Worm (Caenorhabditis elegans) whole organism, L2 larva: ENCODE measurements around the gene tbb-2.

Source experiments
- C34F6.9 ChIP-seq: fragments of 150-350 bp; optimal IDR thresholded peaks from 2 replicates; lab custom pipeline; 2014; ENCODE audit warnings: missing biosample characterization, missing genetic modification characterization
- F13H6.1 ChIP-seq: sonication (generic microtip); optimal IDR thresholded peaks from 2 replicates; lab custom pipeline; 2016; ENCODE audit warnings: missing genetic modification characterization, missing compliant biosample characterization
- R02D3.7 ChIP-seq: fragments of 150-350 bp; optimal IDR thresholded peaks from 2 replicates; lab custom pipeline; 2014; ENCODE audit warnings: missing biosample characterization, missing genetic modification characterization
- Y55F3AM.14 ChIP-seq: fragments of 200-800 bp; sonication (Bioruptor generic); optimal IDR thresholded peaks from 2 replicates; lab custom pipeline; 2018; ENCODE audit warnings: mild to moderate bottlenecking, missing genetic modification characterization, missing compliant biosample characterization
- ZK546.5 ChIP-seq: sonication (generic microtip); optimal IDR thresholded peaks from 2 replicates; lab custom pipeline; 2017; ENCODE audit warnings: missing biosample characterization, missing genetic modification characterization
- alr-1 ChIP-seq: fragments of 150-350 bp; optimal IDR thresholded peaks from 2 replicates; lab custom pipeline; 2014; ENCODE audit warnings: missing biosample characterization, missing genetic modification characterization
- aly-2 ChIP-seq: fragments of 150-350 bp; optimal IDR thresholded peaks from 2 replicates; lab custom pipeline; 2014; ENCODE audit warnings: missing biosample characterization, missing genetic modification characterization
- ama-1 ChIP-seq: fragments of 150-350 bp; optimal IDR thresholded peaks from 2 replicates; lab custom pipeline; 2018; ENCODE audit warnings: inconsistent platforms
- blmp-1 ChIP-seq: sonication (generic microtip); optimal IDR thresholded peaks from 2 replicates; lab custom pipeline; 2017; ENCODE audit warnings: missing genetic modification characterization, mild to moderate bottlenecking, missing compliant biosample characterization, antibody characterized with exemption, moderate library complexity; ENCODE audit not compliant: insufficient read depth
- ceh-16 ChIP-seq: fragments of 150-350 bp; optimal IDR thresholded peaks from 2 replicates; lab custom pipeline; 2014; ENCODE audit warnings: missing biosample characterization, missing genetic modification characterization
- ceh-82 ChIP-seq: fragments of 150-350 bp; optimal IDR thresholded peaks from 2 replicates; lab custom pipeline; 2014; ENCODE audit warnings: missing biosample characterization, missing genetic modification characterization
- crh-2 ChIP-seq: sonication (generic microtip); optimal IDR thresholded peaks from 2 replicates; lab custom pipeline; 2017; ENCODE audit warnings: missing biosample characterization, missing genetic modification characterization
- dmd-4 ChIP-seq: sonication (generic microtip); optimal IDR thresholded peaks from 2 replicates; lab custom pipeline; 2017; ENCODE audit warnings: missing biosample characterization, missing genetic modification characterization
- egl-27 ChIP-seq: sonication (generic microtip); optimal IDR thresholded peaks from 3 replicates; lab custom pipeline; 2017; ENCODE audit warnings: missing biosample characterization, missing genetic modification reagents, missing genetic modification characterization
- elt-1 ChIP-seq: fragments of 150-350 bp; optimal IDR thresholded peaks from 2 replicates; lab custom pipeline; 2014; ENCODE audit warnings: missing biosample characterization, missing genetic modification characterization
- elt-3 ChIP-seq: sonication (generic microtip); optimal IDR thresholded peaks from 2 replicates; lab custom pipeline; 2017; ENCODE audit warnings: missing biosample characterization, missing genetic modification characterization
- fos-1 ChIP-seq: fragments of 150-350 bp; optimal IDR thresholded peaks from 2 replicates; lab custom pipeline; 2014; ENCODE audit warnings: missing biosample characterization, missing genetic modification characterization
- gmeb-1 ChIP-seq: fragments of 150-350 bp; optimal IDR thresholded peaks from 2 replicates; lab custom pipeline; 2014; ENCODE audit warnings: missing biosample characterization, missing genetic modification characterization
- lin-11 ChIP-seq: fragments of 150-350 bp; sonication (generic microtip); optimal IDR thresholded peaks from 2 replicates; lab custom pipeline; 2014; ENCODE audit warnings: missing biosample characterization, missing genetic modification characterization, inconsistent platforms, mixed read lengths
- lin-13 ChIP-seq: fragments of 150-350 bp; optimal IDR thresholded peaks from 2 replicates; lab custom pipeline; 2014; ENCODE audit warnings: missing biosample characterization, missing genetic modification reagents, missing genetic modification characterization
- lin-39 ChIP-seq: fragments of 150-350 bp; optimal IDR thresholded peaks from 2 replicates; lab custom pipeline; 2014; ENCODE audit warnings: missing biosample characterization, missing genetic modification reagents, missing genetic modification characterization
- lsy-2 ChIP-seq, 2 experiments: fragments of 150-350 bp in 1 of 2; sonication (generic microtip) in 1 of 2; optimal IDR thresholded peaks; 2 replicates each; lab custom pipeline; 2014 to 2017; ENCODE audit warnings: missing biosample characterization in 2 of 2, missing genetic modification characterization in 2 of 2
- mab-5 ChIP-seq: fragments of 150-350 bp; optimal IDR thresholded peaks from 2 replicates; lab custom pipeline; 2014; ENCODE audit warnings: missing biosample characterization, missing genetic modification characterization
- mbf-1 ChIP-seq: sonication (generic microtip); optimal IDR thresholded peaks from 2 replicates; lab custom pipeline; 2017; ENCODE audit warnings: missing biosample characterization, missing genetic modification characterization
- mdl-1 ChIP-seq, 2 experiments: fragments of 150-350 bp in 1 of 2; sonication (generic microtip) in 1 of 2; optimal IDR thresholded peaks; 2 replicates each; lab custom pipeline; 2017; ENCODE audit warnings: missing biosample characterization in 2 of 2, missing genetic modification characterization in 2 of 2
- nhr-10 ChIP-seq: sonication (generic microtip); optimal IDR thresholded peaks from 2 replicates; lab custom pipeline; 2017; ENCODE audit warnings: missing biosample characterization, missing genetic modification characterization
- nhr-11 ChIP-seq: fragments of 150-350 bp; optimal IDR thresholded peaks from 2 replicates; lab custom pipeline; 2014; ENCODE audit warnings: missing biosample characterization, missing genetic modification characterization
- nhr-12 ChIP-seq: fragments of 150-350 bp; optimal IDR thresholded peaks from 2 replicates; lab custom pipeline; 2014; ENCODE audit warnings: missing biosample characterization, missing genetic modification characterization
- nhr-129 ChIP-seq: fragments of 150-350 bp; optimal IDR thresholded peaks from 2 replicates; lab custom pipeline; 2014; ENCODE audit warnings: missing biosample characterization, missing genetic modification characterization
- nhr-21 ChIP-seq: fragments of 150-350 bp; optimal IDR thresholded peaks from 2 replicates; lab custom pipeline; 2014; ENCODE audit warnings: missing biosample characterization, missing genetic modification characterization
- nhr-23 ChIP-seq: fragments of 150-350 bp; optimal IDR thresholded peaks from 2 replicates; lab custom pipeline; 2014; ENCODE audit warnings: missing biosample characterization, missing genetic modification reagents, missing genetic modification characterization
- nhr-237 ChIP-seq: fragments of 150-350 bp; optimal IDR thresholded peaks from 2 replicates; lab custom pipeline; 2014; ENCODE audit warnings: missing biosample characterization, missing genetic modification characterization
- nhr-25 ChIP-seq: fragments of 150-350 bp; sonication (generic microtip); optimal IDR thresholded peaks from 3 replicates; lab custom pipeline; 2014; ENCODE audit warnings: missing biosample characterization, missing genetic modification characterization
- nhr-6 ChIP-seq: fragments of 150-350 bp; optimal IDR thresholded peaks from 2 replicates; lab custom pipeline; 2014; ENCODE audit warnings: missing biosample characterization, missing genetic modification characterization
- nhr-77 ChIP-seq: fragments of 150-350 bp; optimal IDR thresholded peaks from 2 replicates; lab custom pipeline; 2014; ENCODE audit warnings: missing biosample characterization, missing genetic modification characterization
- peb-1 ChIP-seq: fragments of 150-350 bp; optimal IDR thresholded peaks from 2 replicates; lab custom pipeline; 2014; ENCODE audit warnings: missing biosample characterization, missing genetic modification characterization
- sem-4 ChIP-seq: fragments of 150-350 bp; optimal IDR thresholded peaks from 2 replicates; lab custom pipeline; 2014; ENCODE audit warnings: missing biosample characterization, missing genetic modification reagents, missing genetic modification characterization
- skn-1 ChIP-seq: sonication (generic microtip); optimal IDR thresholded peaks from 2 replicates; lab custom pipeline; 2017; ENCODE audit warnings: missing biosample characterization, missing genetic modification characterization
- sma-3 ChIP-seq: sonication (generic microtip); optimal IDR thresholded peaks from 2 replicates; lab custom pipeline; 2016; ENCODE audit warnings: missing genetic modification reagents, missing genetic modification characterization, missing compliant biosample characterization
- sma-9 ChIP-seq, 2 experiments: fragments of 150-350 bp in 1 of 2; sonication (generic microtip) in 1 of 2; optimal IDR thresholded peaks; 2 replicates each; lab custom pipeline; 2014 to 2016; ENCODE audit warnings: missing genetic modification characterization in 2 of 2, mild to moderate bottlenecking in 1 of 2, missing biosample characterization in 1 of 2, missing compliant biosample characterization in 1 of 2, missing genetic modification reagents in 1 of 2, moderate library complexity in 1 of 2
- snpc-4 ChIP-seq: fragments of 150-350 bp; optimal IDR thresholded peaks from 2 replicates; lab custom pipeline; 2014; ENCODE audit warnings: missing biosample characterization, missing genetic modification characterization
- unc-39 ChIP-seq: fragments of 150-350 bp; optimal IDR thresholded peaks from 2 replicates; lab custom pipeline; 2014; ENCODE audit warnings: missing biosample characterization, missing genetic modification characterization
- unc-55 ChIP-seq: fragments of 150-350 bp; sonication (generic microtip); optimal IDR thresholded peaks from 3 replicates; lab custom pipeline; 2014; ENCODE audit warnings: missing biosample characterization, missing genetic modification reagents, missing genetic modification characterization
- unc-62 ChIP-seq: fragments of 150-350 bp; optimal IDR thresholded peaks from 2 replicates; lab custom pipeline; 2014; ENCODE audit warnings: missing biosample characterization, missing genetic modification reagents, missing genetic modification characterization
- zag-1 ChIP-seq: fragments of 150-350 bp; optimal IDR thresholded peaks from 2 replicates; lab custom pipeline; 2014; ENCODE audit warnings: missing biosample characterization, missing genetic modification characterization
- ztf-1 ChIP-seq: fragments of 200-800 bp; sonication (Bioruptor generic); conservative IDR thresholded peaks from 2 replicates; pipeline ENCODE4 v1.3.6; 2022; ENCODE audit warnings: missing genetic modification characterization, missing compliant biosample characterization
- ztf-11 ChIP-seq: sonication (generic microtip); optimal IDR thresholded peaks from 2 replicates; lab custom pipeline; 2017; ENCODE audit warnings: missing biosample characterization, missing genetic modification characterization
- ztf-4 ChIP-seq: fragments of 150-350 bp; optimal IDR thresholded peaks from 2 replicates; lab custom pipeline; 2014; ENCODE audit warnings: missing biosample characterization, missing genetic modification characterization

tbb-2 gene

ce11 chrIII:4017527-4017926 lies at the start of gene tbb-2:
TSS of gene tbb-2 (minus strand) at chrIII:4017627.
- TF ChIP-seq F13H6.1 (tag; lab: Kevin White, UChicago): no peak
- no peak for TF ChIP-seq ztf-11 (tag; lab: Kevin White, UChicago)
- TF ChIP-seq unc-62: no peak
- TF ChIP-seq zag-1 (tag; lab: Kevin White, UChicago): no peak
- TF ChIP-seq aly-2 (tag; lab: Kevin White, UChicago): no peak
- no peak for TF ChIP-seq ama-1 (lab: Kevin White, UChicago)
- TF ChIP-seq lin-39 (tag; lab: Kevin White, UChicago): no peak
- TF ChIP-seq sma-3 (GFP tag; lab: Kevin White, UChicago): no peak
- no peak for TF ChIP-seq gmeb-1 (tag; lab: Kevin White, UChicago)

- TF ChIP-seq unc-55 (no peak), nhr-237 (tag; lab: Kevin White, UChicago) (no peak), gmeb-1 (tag; lab: Kevin White, UChicago) (no peak), skn-1 (no peak), nhr-25 (tag; lab: Kevin White, UChicago) (no peak)
- TF ChIP-seq, all 48 proteins: peak for 0
These were observed 48.9 kb upstream of the tbb-2 start, which contains the start of gene unc-79 for ce11 chrIII:4066333-4066732. TSS of gene unc-79 (plus strand) at chrIII:4066633.

ce11 chrIII:4063724-4064123 lies 46.3 kb upstream of the tbb-2 start:
- peak in 1 of 2 experiments; percentile 5 for TF ChIP-seq mdl-1 (tag; optimal IDR thresholded peaks at IDR 0.05; lab: Kevin White, UChicago)
- no peak for TF ChIP-seq nhr-21 (tag; lab: Kevin White, UChicago)
- TF ChIP-seq ztf-11 (tag; lab: Kevin White, UChicago): no peak
- no peak for TF ChIP-seq ztf-4 (tag; lab: Kevin White, UChicago)
- no peak for TF ChIP-seq ztf-1 (GFP tag; lab: Robert Waterston, UW)
- TF ChIP-seq nhr-237 (tag; lab: Kevin White, UChicago): no peak
- no peak for TF ChIP-seq nhr-11 (tag; lab: Kevin White, UChicago)
- TF ChIP-seq fos-1 (tag; lab: Kevin White, UChicago): no peak
- TF ChIP-seq nhr-10: no peak
- peak; percentile 76 for TF ChIP-seq C34F6.9 (tag; lab: Kevin White, UChicago)
- no peak for TF ChIP-seq nhr-77 (tag; lab: Kevin White, UChicago)
- no peak for TF ChIP-seq R02D3.7
- TF ChIP-seq blmp-1: no peak
- TF ChIP-seq elt-3 (tag; lab: Kevin White, UChicago): no peak
- TF ChIP-seq unc-39: no peak
- TF ChIP-seq sma-3 (GFP tag; lab: Kevin White, UChicago): no peak
- TF ChIP-seq nhr-6 (tag; lab: Kevin White, UChicago): no peak
- peak; percentile 31 for TF ChIP-seq sma-9 (GFP tag; optimal IDR thresholded peaks at IDR 0.05; lab: Kevin White, UChicago)
- TF ChIP-seq sma-9 (tag; optimal IDR thresholded peaks at IDR 0.05; lab: Kevin White, UChicago): no peak
- peak; percentile 71 for TF ChIP-seq F13H6.1 (tag; lab: Kevin White, UChicago)
- no peak for TF ChIP-seq nhr-23 (tag; lab: Kevin White, UChicago)
- no peak for TF ChIP-seq lin-13
- TF ChIP-seq snpc-4 (tag; lab: Kevin White, UChicago): no peak
- TF ChIP-seq elt-1 (tag; lab: Kevin White, UChicago): no peak
- no peak for TF ChIP-seq lin-39 (tag; lab: Kevin White, UChicago)
- no peak for TF ChIP-seq ceh-16 (tag; lab: Kevin White, UChicago)
- TF ChIP-seq ama-1 (lab: Kevin White, UChicago): no peak
- TF ChIP-seq crh-2: peak; percentile 15
- TF ChIP-seq unc-55: peak; percentile 81
- TF ChIP-seq mbf-1 (tag; lab: Kevin White, UChicago): no peak
- peak; percentile 34 for TF ChIP-seq nhr-129
- no peak for TF ChIP-seq aly-2 (tag; lab: Kevin White, UChicago)
- no peak for TF ChIP-seq peb-1 (tag; lab: Kevin White, UChicago)
- peak; percentile 1 for TF ChIP-seq egl-27
- TF ChIP-seq gmeb-1 (tag; lab: Kevin White, UChicago): no peak
- TF ChIP-seq ZK546.5 (tag; lab: Kevin White, UChicago): no peak
- peak; percentile 85 for TF ChIP-seq zag-1 (tag; lab: Kevin White, UChicago)
- peak in 1 of 2 experiments; percentile 63 for TF ChIP-seq lsy-2 (tag; optimal IDR thresholded peaks at IDR 0.05; lab: Kevin White, UChicago)
- no peak for TF ChIP-seq alr-1 (tag; lab: Kevin White, UChicago)
- peak; percentile 28 for TF ChIP-seq Y55F3AM.14 (GFP tag; lab: Kevin White, UChicago)
- no peak for TF ChIP-seq unc-62
- no peak for TF ChIP-seq nhr-25 (tag; lab: Kevin White, UChicago)
- no peak for TF ChIP-seq skn-1
- TF ChIP-seq sem-4 (tag; lab: Kevin White, UChicago): peak; percentile 27
- TF ChIP-seq mab-5: peak; percentile 15
- TF ChIP-seq dmd-4 (tag; lab: Kevin White, UChicago): no peak
- TF ChIP-seq lin-11 (tag; lab: Kevin White, UChicago): peak; percentile 21
- no peak for TF ChIP-seq nhr-12 (tag; lab: Kevin White, UChicago)
- TF ChIP-seq ceh-82 (tag; lab: Kevin White, UChicago): no peak
